Fruit fly (Drosophila melanogaster) whole organism, embryonic: ENCODE measurements around the gene CG12773.

Experiments used
- CG12155 ChIP-seq: fragments of 200-800 bp; sonication (Bioruptor generic); optimal IDR thresholded peaks from 3 replicates; lab custom pipeline; 2016; ENCODE audit warnings: missing biosample characterization, missing genetic modification characterization
- CG14860 ChIP-seq: fragments of 200-800 bp; sonication (Bioruptor generic); IDR thresholded peaks from 3 replicates; pipeline ENCODE4 v1.3.6; 2022; ENCODE audit warnings: missing biosample characterization, missing genetic modification characterization; ENCODE audit not compliant: partially characterized antibody
- Sry-β ChIP-seq: fragments of 200-800 bp; sonication (Bioruptor generic); optimal IDR thresholded peaks from 2 replicates; lab custom pipeline; 2018; ENCODE audit warnings: missing biosample characterization, mild to moderate bottlenecking, missing genetic modification characterization, moderate library complexity

DNA sequence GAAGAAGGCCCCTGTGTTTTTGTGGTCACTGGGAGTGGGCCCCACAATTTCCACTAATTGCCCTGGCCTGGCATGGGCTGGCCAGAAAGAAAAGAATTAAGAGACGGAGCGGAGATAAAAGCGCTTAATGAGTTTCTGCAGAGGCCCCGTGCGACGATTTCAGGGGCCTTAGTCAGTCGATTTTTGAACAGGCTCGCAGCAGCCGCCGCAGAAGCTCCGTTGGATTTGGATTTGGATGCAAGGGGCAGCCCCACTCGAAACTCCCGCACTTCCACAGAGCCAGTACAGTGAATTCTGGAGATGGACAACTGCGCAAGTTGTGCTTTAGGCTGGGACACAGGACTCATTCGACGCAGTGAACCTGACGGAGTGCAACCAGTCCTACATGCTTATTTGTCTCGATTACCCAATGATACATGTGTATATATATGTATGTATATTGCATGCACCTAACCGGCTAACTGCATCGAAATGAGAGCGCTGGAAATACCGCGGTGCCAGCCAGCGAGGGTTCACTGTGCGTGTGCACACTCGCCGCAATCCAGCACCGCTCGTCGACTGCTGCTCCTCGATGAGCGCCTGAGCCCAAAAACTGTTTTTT lies 44.8 kb upstream of the CG12773 start:
- TF ChIP-seq CG14860 (GFP tag; lab: Robert Waterston, UW) (no peak), CG12155 (GFP tag; lab: Kevin White, UChicago) (peak; percentile 63), Sry-β (GFP tag; lab: Kevin White, UChicago) (no peak)
